Fruit fly (Drosophila melanogaster): ENCODE data around the gene CG7714.

- no peak for TF ChIP-seq Eip93F (GFP tag; optimal IDR thresholded peaks at IDR 0.05)
- peak; percentile 88 for TF ChIP-seq svp (GFP tag)
Measured at dm6 chr3R:18719767-18720341, 6.4 kb downstream of the CG7714 start.

All from whole organism, prepupa.